Worm (Caenorhabditis elegans) whole organism, dauer: ENCODE measurements around the gene col-153.

Experiments used
- unc-62 ChIP-seq: sonication (generic microtip); optimal IDR thresholded peaks from 2 replicates; lab custom pipeline; 2017; ENCODE audit warnings: missing biosample characterization, missing genetic modification reagents, missing genetic modification characterization

The col-153 gene

ce11 chrV:10937294-10937693 is 12.3 kb upstream of the col-153 start:
- TF ChIP-seq unc-62 (GFP tag; lab: Kevin White, UChicago): no peak

ce11 chrV:10938739-10939138 is 10.9 kb upstream of the col-153 start, which contains the start of gene F17C11.11:
F17C11.11 (minus strand) TSS chrV:10938817.
- TF ChIP-seq unc-62 (GFP tag; lab: Kevin White, UChicago): no peak

ce11 chrV:10939990-10940570 is 9.5 kb upstream of the col-153 start:
- no peak for TF ChIP-seq unc-62 (GFP tag; lab: Kevin White, UChicago)

ce11 chrV:10940571-10940991 is 9.0 kb upstream of the col-153 start:
- no peak for TF ChIP-seq unc-62 (GFP tag; lab: Kevin White, UChicago)

- no peak for TF ChIP-seq unc-62 (GFP tag; lab: Kevin White, UChicago)
Measured at ce11 chrV:10941150-10941549, 8.5 kb upstream of the col-153 start, which contains the start of gene F17C11.26. F17C11.26 (plus strand) TSS chrV:10941450.

ce11 chrV:10942161-10942560 is 7.5 kb upstream of the col-153 start, which contains the start of gene zip-9:
zip-9 (plus strand) TSS chrV:10942461.
- TF ChIP-seq unc-62 (GFP tag; lab: Kevin White, UChicago): no peak

- TF ChIP-seq unc-62 (GFP tag; lab: Kevin White, UChicago): no peak
Measured at ce11 chrV:10944903-10945302, 4.7 kb upstream of the col-153 start.

- TF ChIP-seq unc-62 (GFP tag; lab: Kevin White, UChicago): no peak
Measured at ce11 chrV:10947210-10947609, 2.4 kb upstream of the col-153 start.

- no peak for TF ChIP-seq unc-62 (GFP tag; lab: Kevin White, UChicago)
Measured at ce11 chrV:10947930-10948329, 1.7 kb upstream of the col-153 start, which contains the start of gene F17C11.2. F17C11.2 (plus strand) TSS chrV:10948230.

- no peak for TF ChIP-seq unc-62 (GFP tag; lab: Kevin White, UChicago)
Measured at ce11 chrV:10951655-10952278, 2.2 kb downstream of the col-153 start, which contains the start of gene F17C11.4. F17C11.4 (plus strand) TSS chrV:10951860.

- TF ChIP-seq unc-62 (GFP tag; lab: Kevin White, UChicago): no peak
Measured at ce11 chrV:10953471-10954155, 4.0 kb downstream of the col-153 start.

- TF ChIP-seq unc-62 (GFP tag; lab: Kevin White, UChicago): no peak
Measured at ce11 chrV:10954334-10954733, 4.7 kb downstream of the col-153 start, which contains the start of gene clec-221. clec-221 (minus strand) TSS chrV:10954434.

- no peak for TF ChIP-seq unc-62 (GFP tag; lab: Kevin White, UChicago)
Measured at ce11 chrV:10954832-10955231, 5.2 kb downstream of the col-153 start, which contains the start of gene F17C11.6. F17C11.6 (plus strand) TSS chrV:10955121.

- no peak for TF ChIP-seq unc-62 (GFP tag; lab: Kevin White, UChicago)
Measured at ce11 chrV:10955681-10956476, 6.3 kb downstream of the col-153 start, which contains the start of gene F17C11.13. F17C11.13 (plus strand) TSS chrV:10955923.

ce11 chrV:10958322-10958900 is 8.8 kb downstream of the col-153 start, which contains the start of gene pigt-1:
pigt-1 (minus strand) TSS chrV:10958821.
- no peak for TF ChIP-seq unc-62 (GFP tag; lab: Kevin White, UChicago)
